Worm (Caenorhabditis elegans): ENCODE data around the gene F16G10.6.

F16G10.6 gene

DNA sequence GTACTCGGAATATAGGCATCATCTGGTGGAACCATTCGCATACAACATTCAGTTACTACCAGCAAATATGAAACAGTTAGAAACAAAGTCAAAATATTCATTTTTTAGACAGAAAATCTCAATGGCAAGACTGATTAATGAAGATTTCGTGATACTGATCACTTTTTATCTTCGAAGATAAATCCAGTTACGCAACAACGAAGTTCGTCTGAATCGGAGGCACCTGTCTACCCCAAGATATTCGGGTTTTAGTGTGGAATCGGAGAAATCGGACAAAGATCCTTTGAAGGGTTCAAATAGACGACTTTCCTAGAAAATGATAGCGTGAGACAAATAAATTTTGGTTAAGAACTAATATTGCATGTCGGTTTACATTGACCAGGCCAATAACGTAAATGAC lies 18.2 kb upstream of the F16G10.6 start, which contains the start of gene F16G10.13:
TSS of gene F16G10.13 (minus strand) at position 101 of the 400 bp plus-strand sequence.
- TF ChIP-seq mes-4 (tag; optimal IDR thresholded peaks at IDR 0.05) (no peak), nhr-27 (tag; optimal IDR thresholded peaks at IDR 0.05) (no peak), ceh-40 (GFP tag; IDR thresholded peaks at IDR 0.05) (no peak), ets-4 (GFP tag; optimal IDR thresholded peaks at IDR 0.05) (no peak), snpc-1.1 (tag; optimal IDR thresholded peaks at IDR 0.05; ENCODE audit: insufficient read depth) (no peak), nfya-2 (GFP tag; IDR thresholded peaks at IDR 0.05) (no peak), cebp-2 (GFP tag; IDR thresholded peaks at IDR 0.05) (no peak), hrde-1 (tag; optimal IDR thresholded peaks at IDR 0.05; ENCODE audit: borderline replicate concordance) (no peak), ztf-3 (GFP tag; optimal IDR thresholded peaks at IDR 0.05) (no peak), sea-2 (GFP tag; IDR thresholded peaks at IDR 0.05) (no peak)

DNA sequence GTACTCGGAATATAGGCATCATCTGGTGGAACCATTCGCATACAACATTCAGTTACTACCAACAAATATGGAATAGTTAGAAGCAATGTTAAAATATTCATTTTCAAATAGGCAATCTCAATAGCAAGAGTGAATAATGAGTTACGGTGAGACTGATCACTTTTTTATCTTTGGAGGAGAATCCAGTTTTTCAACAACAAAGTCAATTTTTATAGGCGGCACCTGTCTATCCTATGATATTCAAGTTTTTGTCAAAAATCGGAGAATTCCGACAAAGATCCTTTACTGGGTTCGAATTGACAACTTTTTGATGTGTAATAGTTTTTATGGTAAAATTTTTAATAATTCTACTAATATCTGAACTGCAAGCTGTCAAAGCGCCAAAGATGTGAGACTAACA lies 16.2 kb upstream of the F16G10.6 start, which contains the start of gene F16G10.11:
TSS of gene F16G10.11 (minus strand) at position 101 of the 400 bp plus-strand sequence.
- no peak for TF ChIP-seq tbp1 (GFP tag; optimal IDR thresholded peaks at IDR 0.05)
- no peak for TF ChIP-seq nhr-90 (tag; optimal IDR thresholded peaks at IDR 0.05)

ce11 chrII:2390884-2391283 lies 13.2 kb upstream of the F16G10.6 start, which contains the start of gene F16G10.10:
F16G10.10 (minus strand) TSS chrII:2390984.
- TF ChIP-seq madf-8 (GFP tag; conservative IDR thresholded peaks at IDR 0.05) (no peak), F22D6.2 (tag; optimal IDR thresholded peaks at IDR 0.05) (no peak)

ce11 chrII:2385495-2385894 lies 7.8 kb upstream of the F16G10.6 start, which contains the start of gene F16G10.9:
F16G10.9 (minus strand) TSS chrII:2385595.
- TF ChIP-seq sea-2 (GFP tag; IDR thresholded peaks at IDR 0.05) (no peak), B0019.2 (GFP tag; conservative IDR thresholded peaks at IDR 0.05) (no peak), B0261.1 (tag; optimal IDR thresholded peaks at IDR 0.05) (no peak), nfya-2 (GFP tag; IDR thresholded peaks at IDR 0.05) (no peak), nfyb-1 (GFP tag; IDR thresholded peaks at IDR 0.05) (no peak), F33H1.4 (GFP tag; IDR thresholded peaks at IDR 0.05) (no peak), hlh-26 (GFP tag; conservative IDR thresholded peaks at IDR 0.05) (no peak), zim-3 (tag; optimal IDR thresholded peaks at IDR 0.05) (no peak), hmg-1.2 (GFP tag; IDR thresholded peaks at IDR 0.05) (no peak), tlf-1 (GFP tag; optimal IDR thresholded peaks at IDR 0.05) (no peak), Y95B8A.8 (GFP tag; IDR thresholded peaks at IDR 0.05) (no peak), repo-1 (tag; optimal IDR thresholded peaks at IDR 0.05) (no peak), unc-130 (GFP tag; optimal IDR thresholded peaks at IDR 0.05) (no peak), F52B5.7 (tag; optimal IDR thresholded peaks at IDR 0.05) (no peak), C17E4.6 (GFP tag; IDR thresholded peaks at IDR 0.05) (no peak), ztf-6 (GFP tag; IDR thresholded peaks at IDR 0.05) (no peak), nhr-179 (tag; optimal IDR thresholded peaks at IDR 0.05) (no peak), B0035.1 (tag; optimal IDR thresholded peaks at IDR 0.05) (no peak)

DNA sequence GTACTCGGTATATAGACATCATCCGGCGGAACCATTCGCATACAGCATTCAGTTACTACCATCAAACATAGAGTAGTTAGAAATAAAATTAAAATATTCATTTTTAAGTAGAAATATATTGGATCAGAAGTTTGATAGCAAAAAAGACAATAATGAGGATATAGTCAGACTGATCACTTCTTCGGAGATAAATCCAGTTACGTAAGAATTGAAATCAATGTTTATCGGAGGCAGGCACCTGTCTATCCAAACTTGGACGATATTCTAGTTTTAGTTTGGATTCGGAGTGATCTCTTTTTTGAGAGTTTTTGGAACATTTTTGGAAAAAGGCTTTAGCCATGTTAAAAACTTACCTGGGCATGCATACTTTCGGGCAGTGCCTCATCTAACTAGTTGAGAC lies 5.7 kb upstream of the F16G10.6 start, which contains the start of gene F16G10.8:
TSS of gene F16G10.8 (minus strand) at position 101 of the 400 bp plus-strand sequence.
- TF ChIP-seq ceh-27 (GFP tag; optimal IDR thresholded peaks at IDR 0.05) (no peak), tbx-9 (tag; optimal IDR thresholded peaks at IDR 0.05; ENCODE audit: borderline replicate concordance) (no peak), F10E7.11 (tag; optimal IDR thresholded peaks at IDR 0.05) (no peak), nhr-80 (tag; optimal IDR thresholded peaks at IDR 0.05) (no peak), ceh-79 (tag; optimal IDR thresholded peaks at IDR 0.05) (no peak), lin-54 (GFP tag; optimal IDR thresholded peaks at IDR 0.05) (no peak), B0035.1 (tag; optimal IDR thresholded peaks at IDR 0.05) (no peak), F22D6.2 (tag; optimal IDR thresholded peaks at IDR 0.05) (no peak), mxl-1 (tag; optimal IDR thresholded peaks at IDR 0.05) (no peak), sptf-2 (GFP tag; optimal IDR thresholded peaks at IDR 0.05) (no peak), hsf-1 (GFP tag; IDR thresholded peaks at IDR 0.05) (no peak)
